Fruit fly (Drosophila melanogaster) S2 (cell line): Measurements from ENCODE around the gene CG16985.

Experiments
- CG8478 ChIP-seq: fragments of >200 bp; optimal IDR thresholded peaks from 2 replicates; lab custom pipeline; 2018
- CTCF ChIP-seq, 2 experiments: fragments of >200 bp; optimal IDR thresholded peaks; 2 replicates each; lab custom pipeline; 2018

dm6 chr3L:2554118-2554814 is 44.8 kb upstream of the CG16985 start, which contains the start of gene Spn:
- no peak for TF ChIP-seq CG8478 (lab: Kevin White, UChicago)
- peak; percentile 42 to 55 for TF ChIP-seq CTCF (optimal IDR thresholded peaks at IDR 0.05; lab: Kevin White, UChicago)
